Worm (Caenorhabditis elegans): Measurements from ENCODE around the gene cyn-7.

Gene cyn-7

ce11 chrV:15162697-15163096, 24.5 kb downstream of the cyn-7 start, which contains the start of gene srz-11:
Gene srz-11, plus strand, starts transcription at chrV:15163082.
- peak; percentile 15 for TF ChIP-seq nhr-11 (tag; optimal IDR thresholded peaks at IDR 0.05)
- no peak for TF ChIP-seq nhr-77 (tag; optimal IDR thresholded peaks at IDR 0.05)
- TF ChIP-seq lsy-12 (tag; optimal IDR thresholded peaks at IDR 0.05), result no peak
- no peak for TF ChIP-seq fkh-10 (GFP tag; optimal IDR thresholded peaks at IDR 0.05)
- no peak for TF ChIP-seq ceh-82 (tag; optimal IDR thresholded peaks at IDR 0.05)
- no peak for TF ChIP-seq fkh-2 (tag; optimal IDR thresholded peaks at IDR 0.05)
- TF ChIP-seq hmg-11 (tag; optimal IDR thresholded peaks at IDR 0.05), result no peak
- TF ChIP-seq tbx-2 (tag; optimal IDR thresholded peaks at IDR 0.05), result no peak

- TF ChIP-seq zag-1 (tag; optimal IDR thresholded peaks at IDR 0.05) (no peak), nhr-67 (tag; optimal IDR thresholded peaks at IDR 0.05) (no peak), nhr-76 (tag; optimal IDR thresholded peaks at IDR 0.05) (no peak), nhr-11 (tag; optimal IDR thresholded peaks at IDR 0.05) (no peak), ztf-11 (tag; optimal IDR thresholded peaks at IDR 0.05) (no peak), egl-27 (tag; optimal IDR thresholded peaks at IDR 0.05) (no peak), elt-3 (tag; optimal IDR thresholded peaks at IDR 0.05) (no peak), sea-2 (GFP tag; optimal IDR thresholded peaks at IDR 0.05) (no peak), nfya-1 (tag; optimal IDR thresholded peaks at IDR 0.05; ENCODE audit: insufficient read depth) (no peak), ceh-9 (tag; optimal IDR thresholded peaks at IDR 0.05) (no peak), pha-4 (tag; optimal IDR thresholded peaks at IDR 0.05) (no peak), fkh-10 (GFP tag; optimal IDR thresholded peaks at IDR 0.05) (no peak), hmg-11 (tag; optimal IDR thresholded peaks at IDR 0.05) (no peak), nhr-43 (tag; optimal IDR thresholded peaks at IDR 0.05; ENCODE audit: poor library complexity, severe bottlenecking) (no peak), tbx-2 (tag; optimal IDR thresholded peaks at IDR 0.05) (no peak), egl-5 (tag; optimal IDR thresholded peaks at IDR 0.05) (no peak)
Observed at ce11 chrV:15158691-15159090, 28.5 kb downstream of the cyn-7 start, which contains the start of gene str-45. Gene str-45, plus strand, starts transcription at chrV:15158991.

ce11 chrV:15156504-15156903, 30.7 kb downstream of the cyn-7 start:
- TF ChIP-seq ceh-82 (tag; optimal IDR thresholded peaks at IDR 0.05), result no peak
- no peak for TF ChIP-seq lsy-12 (tag; optimal IDR thresholded peaks at IDR 0.05)
- no peak for TF ChIP-seq nhr-12 (tag; optimal IDR thresholded peaks at IDR 0.05)
- TF ChIP-seq mdl-1 (tag; optimal IDR thresholded peaks at IDR 0.05), result no peak
- no peak for TF ChIP-seq unc-62 (GFP tag; optimal IDR thresholded peaks at IDR 0.05)
- TF ChIP-seq elt-1 (tag; optimal IDR thresholded peaks at IDR 0.05), result no peak
- no peak for TF ChIP-seq eor-1 (tag; optimal IDR thresholded peaks at IDR 0.05)
- no peak for TF ChIP-seq sea-2 (GFP tag; optimal IDR thresholded peaks at IDR 0.05)
- no peak for TF ChIP-seq aly-2 (tag; optimal IDR thresholded peaks at IDR 0.05)
- no peak for TF ChIP-seq nhr-11 (tag; optimal IDR thresholded peaks at IDR 0.05)
- TF ChIP-seq unc-39 (tag; optimal IDR thresholded peaks at IDR 0.05), result no peak
- no peak for TF ChIP-seq nhr-23 (tag; optimal IDR thresholded peaks at IDR 0.05)
- no peak for TF ChIP-seq pha-4 (tag; optimal IDR thresholded peaks at IDR 0.05)

- TF ChIP-seq ceh-28 (tag; optimal IDR thresholded peaks at IDR 0.05) (no peak), nhr-12 (tag; optimal IDR thresholded peaks at IDR 0.05) (no peak), elt-2 (tag; optimal IDR thresholded peaks at IDR 0.05) (no peak)
Observed at ce11 chrV:15153277-15153676, 33.9 kb downstream of the cyn-7 start, which contains the start of gene srh-55. Gene srh-55, plus strand, starts transcription at chrV:15153577.

- TF ChIP-seq egl-27 (tag; optimal IDR thresholded peaks at IDR 0.05) (no peak), unc-62 (GFP tag; optimal IDR thresholded peaks at IDR 0.05) (no peak), elt-2 (tag; optimal IDR thresholded peaks at IDR 0.05) (no peak), nhr-23 (tag; optimal IDR thresholded peaks at IDR 0.05) (no peak), daf-12 (tag; optimal IDR thresholded peaks at IDR 0.05) (no peak), nhr-76 (tag; optimal IDR thresholded peaks at IDR 0.05) (no peak), jun-1 (tag; optimal IDR thresholded peaks at IDR 0.05) (no peak), ztf-11 (tag; optimal IDR thresholded peaks at IDR 0.05) (no peak), nfya-1 (tag; optimal IDR thresholded peaks at IDR 0.05; ENCODE audit: insufficient read depth) (no peak), pqm-1 (tag; optimal IDR thresholded peaks at IDR 0.05) (no peak), nhr-237 (tag; optimal IDR thresholded peaks at IDR 0.05) (no peak), tbx-2 (tag; optimal IDR thresholded peaks at IDR 0.05) (no peak), fkh-10 (GFP tag; optimal IDR thresholded peaks at IDR 0.05) (no peak), lin-15B (tag; optimal IDR thresholded peaks at IDR 0.05) (no peak), elt-3 (tag; optimal IDR thresholded peaks at IDR 0.05) (no peak), nhr-12 (tag; optimal IDR thresholded peaks at IDR 0.05) (no peak), snpc-4 (tag; optimal IDR thresholded peaks at IDR 0.05) (no peak)
Observed at ce11 chrV:15152010-15152409, 35.2 kb downstream of the cyn-7 start.
